Fruit fly (Drosophila melanogaster) whole organism, pupa: ENCODE data around the gene CG46440.

Experiments
- CG10348 ChIP-seq: fragments of 200-800 bp; sonication (Bioruptor generic); IDR thresholded peaks from 2 replicates; pipeline ENCODE4 v1.3.6; 2022; ENCODE audit warnings: missing biosample characterization, missing genetic modification characterization
- CG12605 ChIP-seq: fragments of 200-800 bp; sonication (Bioruptor generic); IDR thresholded peaks from 2 replicates; pipeline ENCODE4 v1.3.6; 2022; ENCODE audit warnings: missing biosample characterization, missing genetic modification characterization
- CG13204 ChIP-seq: fragments of 200-800 bp; sonication (Bioruptor generic); optimal IDR thresholded peaks from 2 replicates; lab custom pipeline; 2018; ENCODE audit warnings: missing biosample characterization, mild to moderate bottlenecking, missing genetic modification characterization, moderate library complexity
- CG14655 ChIP-seq: fragments of 200-800 bp; sonication (Bioruptor generic); optimal IDR thresholded peaks from 3 replicates; lab custom pipeline; 2017; ENCODE audit warnings: mild to moderate bottlenecking, missing biosample characterization, missing genetic modification reagents, missing genetic modification characterization
- CG15710 ChIP-seq: fragments of 200-800 bp; sonication (Bioruptor generic); optimal IDR thresholded peaks from 2 replicates; lab custom pipeline; 2018; ENCODE audit warnings: missing biosample characterization, mild to moderate bottlenecking, missing genetic modification characterization, moderate library complexity
- CG17806 ChIP-seq: fragments of 200-800 bp; sonication (Bioruptor generic); optimal IDR thresholded peaks from 2 replicates; lab custom pipeline; 2018; ENCODE audit warnings: missing biosample characterization, mild to moderate bottlenecking, missing genetic modification characterization, moderate library complexity
- CG34367 ChIP-seq: fragments of 200-800 bp; sonication (Bioruptor generic); optimal IDR thresholded peaks from 2 replicates; lab custom pipeline; 2018; ENCODE audit warnings: missing biosample characterization, mild to moderate bottlenecking, missing genetic modification characterization
- CG4496 ChIP-seq: fragments of 200-800 bp; sonication (Bioruptor generic); IDR thresholded peaks from 3 replicates; pipeline ENCODE4 v1.3.6; 2022; ENCODE audit warnings: missing biosample characterization, missing genetic modification characterization
- CG8159 ChIP-seq: fragments of 200-800 bp; sonication (Bioruptor generic); optimal IDR thresholded peaks from 3 replicates; lab custom pipeline; 2018; ENCODE audit warnings: missing biosample characterization, mild to moderate bottlenecking, missing genetic modification characterization, moderate library complexity
- CG9948 ChIP-seq: fragments of 200-800 bp; sonication (Bioruptor generic); optimal IDR thresholded peaks from 2 replicates; lab custom pipeline; 2018; ENCODE audit warnings: missing biosample characterization, mild to moderate bottlenecking, missing genetic modification characterization, moderate library complexity
- D1 ChIP-seq: fragments of 200-800 bp; sonication (Bioruptor generic); optimal IDR thresholded peaks from 2 replicates; lab custom pipeline; 2018; ENCODE audit warnings: missing biosample characterization, mild to moderate bottlenecking, missing genetic modification characterization, moderate library complexity
- Ets98B ChIP-seq: fragments of 200-800 bp; sonication (Bioruptor generic); IDR thresholded peaks from 2 replicates; pipeline ENCODE4 v1.3.6; 2022; ENCODE audit warnings: missing biosample characterization, missing genetic modification characterization
- Snoo ChIP-seq: fragments of 200-800 bp; sonication (Bioruptor generic); optimal IDR thresholded peaks from 3 replicates; lab custom pipeline; 2017; ENCODE audit warnings: missing biosample characterization, mild to moderate bottlenecking, missing genetic modification characterization, inconsistent platforms

dm6 chrX:15866032-15866431, 8.4 kb upstream of the CG46440 start:
- TF ChIP-seq Snoo (no peak), CG4496 (GFP tag; lab: Robert Waterston, UW) (no peak), CG10348 (GFP tag; lab: Robert Waterston, UW) (no peak), CG34367 (tag; lab: Kevin White, UChicago) (no peak), CG17806 (tag; lab: Kevin White, UChicago) (no peak), CG8159 (no peak), Ets98B (GFP tag; lab: Robert Waterston, UW) (no peak), CG12605 (GFP tag; lab: Robert Waterston, UW) (no peak), CG15710 (tag; lab: Kevin White, UChicago) (no peak), CG9948 (tag; lab: Kevin White, UChicago) (no peak), D1 (tag; lab: Kevin White, UChicago) (no peak), CG13204 (GFP tag; lab: Kevin White, UChicago) (no peak), CG14655 (GFP tag; lab: Kevin White, UChicago) (no peak)
